Fruit fly (Drosophila melanogaster) whole organism, embryonic: Measurements from ENCODE around the gene CG9992.

Experiments used
- Bteb2 ChIP-seq: fragments of 200-800 bp; sonication (Bioruptor generic); optimal IDR thresholded peaks from 2 replicates; lab custom pipeline; 2016; ENCODE audit warnings: missing biosample characterization, missing genetic modification characterization
- CG10543 ChIP-seq: fragments of 200-800 bp; sonication (Bioruptor generic); optimal IDR thresholded peaks from 3 replicates; lab custom pipeline; 2017; ENCODE audit warnings: missing biosample characterization, mild to moderate bottlenecking, missing genetic modification characterization, moderate library complexity
- CG14050 ChIP-seq: fragments of 200-800 bp; sonication (Bioruptor generic); IDR thresholded peaks from 3 replicates; pipeline ENCODE4 v1.3.6; 2022; ENCODE audit warnings: missing biosample characterization, missing genetic modification characterization
- CG14965 ChIP-seq: fragments of 200-800 bp; sonication (Bioruptor generic); optimal IDR thresholded peaks from 2 replicates; lab custom pipeline; 2016; ENCODE audit warnings: missing biosample characterization, missing genetic modification characterization, borderline replicate concordance
- CG1529 ChIP-seq: fragments of 200-800 bp; sonication (Bioruptor generic); optimal IDR thresholded peaks from 3 replicates; lab custom pipeline; 2018; ENCODE audit warnings: missing biosample characterization, missing genetic modification characterization
- CG15601 ChIP-seq: fragments of 200-800 bp; sonication (Bioruptor generic); optimal IDR thresholded peaks from 3 replicates; lab custom pipeline; 2019; ENCODE audit warnings: missing biosample characterization, mild to moderate bottlenecking, missing genetic modification characterization, moderate library complexity
- CG1602 ChIP-seq: fragments of 200-800 bp; sonication (Bioruptor generic); optimal IDR thresholded peaks from 3 replicates; lab custom pipeline; 2016; ENCODE audit warnings: missing biosample characterization, missing genetic modification characterization
- CG17361 ChIP-seq: fragments of 200-800 bp; sonication (Bioruptor generic); IDR thresholded peaks from 3 replicates; pipeline ENCODE4 v1.3.6; 2022; ENCODE audit warnings: missing biosample characterization, missing genetic modification characterization
- CG17385 ChIP-seq: fragments of 200-800 bp; sonication (Bioruptor generic); optimal IDR thresholded peaks from 3 replicates; lab custom pipeline; 2018; ENCODE audit warnings: missing biosample characterization, mild to moderate bottlenecking, missing genetic modification characterization
- CG18764 ChIP-seq: fragments of 200-800 bp; sonication (Bioruptor generic); optimal IDR thresholded peaks from 3 replicates; lab custom pipeline; 2016; ENCODE audit warnings: missing biosample characterization, missing genetic modification characterization
- CG31441 ChIP-seq: fragments of 200-800 bp; sonication (Bioruptor generic); IDR thresholded peaks from 2 replicates; pipeline ENCODE4 v1.3.6; 2022; ENCODE audit warnings: missing biosample characterization, missing genetic modification characterization
- CG3407 ChIP-seq: fragments of 200-800 bp; sonication (Bioruptor generic); optimal IDR thresholded peaks from 2 replicates; lab custom pipeline; 2018; ENCODE audit warnings: missing biosample characterization, mild to moderate bottlenecking, missing genetic modification characterization
- CG4424 ChIP-seq: fragments of 200-800 bp; sonication (Bioruptor generic); optimal IDR thresholded peaks from 3 replicates; lab custom pipeline; 2016; ENCODE audit warnings: missing biosample characterization, missing genetic modification characterization
- CG8281 ChIP-seq: fragments of 200-800 bp; sonication (Bioruptor generic); optimal IDR thresholded peaks from 2 replicates; lab custom pipeline; 2018; ENCODE audit warnings: missing biosample characterization, mild to moderate bottlenecking, missing genetic modification characterization, moderate library complexity
- CG9797 ChIP-seq: fragments of 200-800 bp; sonication (Bioruptor generic); optimal IDR thresholded peaks from 3 replicates; lab custom pipeline; 2018; ENCODE audit warnings: missing biosample characterization, mild to moderate bottlenecking, missing genetic modification characterization
- CG9932 ChIP-seq: fragments of 200-800 bp; sonication (Bioruptor generic); IDR thresholded peaks from 2 replicates; pipeline ENCODE4 v1.3.6; 2022; ENCODE audit warnings: missing biosample characterization, missing genetic modification characterization
- Dll ChIP-seq: fragments of 200-800 bp; sonication (Bioruptor generic); IDR thresholded peaks from 4 replicates; pipeline ENCODE4 v1.3.6; 2022; ENCODE audit warnings: missing biosample characterization, missing genetic modification characterization; ENCODE audit not compliant: partially characterized antibody
- E2f2 ChIP-seq: fragments of 200-800 bp; sonication (Bioruptor generic); IDR thresholded peaks from 2 replicates; pipeline ENCODE4 v1.3.6; 2022; ENCODE audit warnings: missing biosample characterization, missing genetic modification characterization
- Ets97D ChIP-seq: fragments of 200-800 bp; sonication (Bioruptor generic); optimal IDR thresholded peaks from 3 replicates; lab custom pipeline; 2016; ENCODE audit warnings: missing biosample characterization, missing genetic modification characterization
- Gsc ChIP-seq: fragments of 200-800 bp; sonication (Bioruptor generic); IDR thresholded peaks from 2 replicates; pipeline ENCODE4 v1.3.6; 2022; ENCODE audit warnings: missing biosample characterization, missing genetic modification characterization
- H2.0 ChIP-seq: fragments of 200-800 bp; sonication (Bioruptor generic); IDR thresholded peaks from 2 replicates; pipeline ENCODE4 v1.3.6; 2022; ENCODE audit warnings: missing biosample characterization, missing genetic modification characterization
- HmgD ChIP-seq: fragments of 200-800 bp; sonication (Bioruptor generic); optimal IDR thresholded peaks from 3 replicates; lab custom pipeline; 2016; ENCODE audit warnings: missing biosample characterization, missing genetic modification characterization
- Hr51 ChIP-seq, 2 experiments: fragments of 200-800 bp; sonication (Bioruptor generic); optimal IDR thresholded peaks; 2 replicates in 1 of 2; 3 replicates in 1 of 2; lab custom pipeline; 2016 to 2018; ENCODE audit warnings: missing biosample characterization in 2 of 2, missing genetic modification characterization in 2 of 2, mild to moderate bottlenecking in 1 of 2, moderate library complexity in 1 of 2
- Hsf ChIP-seq: fragments of 200-800 bp; sonication (Bioruptor generic); optimal IDR thresholded peaks from 3 replicates; lab custom pipeline; 2016; ENCODE audit warnings: missing biosample characterization, missing genetic modification characterization
- Lhr ChIP-seq: fragments of 200-800 bp; sonication (Bioruptor generic); optimal IDR thresholded peaks from 3 replicates; lab custom pipeline; 2017; ENCODE audit warnings: mild to moderate bottlenecking, missing biosample characterization, missing genetic modification reagents, missing genetic modification characterization
- NK7.1 ChIP-seq: fragments of 200-800 bp; sonication (Bioruptor generic); optimal IDR thresholded peaks from 3 replicates; lab custom pipeline; 2016; ENCODE audit warnings: missing biosample characterization, missing genetic modification characterization
- NfI ChIP-seq: fragments of 200-800 bp; sonication (Bioruptor generic); optimal IDR thresholded peaks from 3 replicates; lab custom pipeline; 2018; ENCODE audit warnings: missing biosample characterization, mild to moderate bottlenecking, missing genetic modification characterization, moderate library complexity
- Oaz ChIP-seq: fragments of 200-800 bp; sonication (Bioruptor generic); IDR thresholded peaks from 2 replicates; pipeline ENCODE4 v1.3.6; 2022; ENCODE audit warnings: missing biosample characterization, missing genetic modification characterization
- Ravus ChIP-seq: fragments of 200-800 bp; sonication (Bioruptor generic); IDR thresholded peaks from 2 replicates; pipeline ENCODE4 v1.3.6; 2022; ENCODE audit warnings: missing biosample characterization, missing genetic modification characterization
- Rx ChIP-seq: fragments of 200-800 bp; sonication (Bioruptor generic); IDR thresholded peaks from 2 replicates; pipeline ENCODE4 v1.3.6; 2022; ENCODE audit warnings: missing biosample characterization, missing genetic modification characterization
- Scr ChIP-seq: fragments of 200-800 bp; sonication (Bioruptor generic); IDR thresholded peaks from 2 replicates; pipeline ENCODE4 v1.3.6; 2022; ENCODE audit warnings: missing biosample characterization, missing genetic modification characterization; ENCODE audit not compliant: partially characterized antibody
- ap ChIP-seq: fragments of 200-800 bp; sonication (Bioruptor generic); IDR thresholded peaks from 2 replicates; pipeline ENCODE4 v1.3.6; 2022; ENCODE audit warnings: missing biosample characterization, missing genetic modification characterization
- bsh ChIP-seq, 2 experiments: fragments of 200-800 bp; sonication (Bioruptor generic); optimal IDR thresholded peaks; 2 replicates each; lab custom pipeline; 2017 to 2018; ENCODE audit warnings: mild to moderate bottlenecking in 2 of 2, missing biosample characterization in 2 of 2, missing genetic modification characterization in 2 of 2, moderate library complexity in 1 of 2
- cad ChIP-seq: fragments of >200 bp; optimal IDR thresholded peaks from 2 replicates; lab custom pipeline; 2017; ENCODE audit warnings: missing biosample characterization, missing genetic modification characterization
- gsb ChIP-seq: fragments of 200-800 bp; sonication (Bioruptor generic); IDR thresholded peaks from 2 replicates; pipeline ENCODE4 v1.3.6; 2022; ENCODE audit warnings: missing biosample characterization, missing genetic modification characterization
- ham ChIP-seq: fragments of 200-800 bp; sonication (Bioruptor generic); IDR thresholded peaks from 2 replicates; pipeline ENCODE4 v1.3.6; 2022; ENCODE audit warnings: missing biosample characterization, missing genetic modification characterization
- jumu ChIP-seq: fragments of 200-800 bp; sonication (Bioruptor generic); optimal IDR thresholded peaks from 3 replicates; lab custom pipeline; 2016; ENCODE audit warnings: missing biosample characterization, missing genetic modification characterization
- ken ChIP-seq: fragments of 200-800 bp; sonication (Bioruptor generic); IDR thresholded peaks from 3 replicates; pipeline ENCODE4 v1.3.6; 2022; ENCODE audit warnings: missing biosample characterization, missing genetic modification characterization
- lola ChIP-seq, 3 experiments: fragments of >200 bp in 2 of 3; fragments of 200-800 bp in 1 of 3; sonication (Bioruptor generic) in 1 of 3; optimal IDR thresholded peaks; 2 replicates each; lab custom pipeline; 2017 to 2019; ENCODE audit warnings: missing biosample characterization in 3 of 3, missing genetic modification characterization in 3 of 3, mild to moderate bottlenecking in 1 of 3, moderate library complexity in 1 of 3
- nau ChIP-seq: fragments of 200-800 bp; sonication (Bioruptor generic); optimal IDR thresholded peaks from 3 replicates; lab custom pipeline; 2017; ENCODE audit warnings: missing biosample characterization, mild to moderate bottlenecking, missing genetic modification characterization, missing genetic modification reagents
- pfk ChIP-seq: fragments of 200-800 bp; sonication (Bioruptor generic); optimal IDR thresholded peaks from 2 replicates; lab custom pipeline; 2018; ENCODE audit warnings: missing biosample characterization, mild to moderate bottlenecking, missing genetic modification characterization, moderate library complexity
- run ChIP-seq: fragments of 200-800 bp; sonication (Bioruptor generic); optimal IDR thresholded peaks from 3 replicates; lab custom pipeline; 2018; ENCODE audit warnings: missing biosample characterization, mild to moderate bottlenecking, missing genetic modification characterization
- salm ChIP-seq: fragments of 200-800 bp; sonication (Bioruptor generic); optimal IDR thresholded peaks from 2 replicates; lab custom pipeline; 2018; ENCODE audit warnings: missing biosample characterization, mild to moderate bottlenecking, missing genetic modification characterization
- schlank ChIP-seq: fragments of 200-800 bp; sonication (Bioruptor generic); optimal IDR thresholded peaks from 2 replicates; lab custom pipeline; 2018; ENCODE audit warnings: missing biosample characterization, mild to moderate bottlenecking, missing genetic modification characterization
- sisA ChIP-seq: fragments of 200-800 bp; sonication (Bioruptor generic); IDR thresholded peaks from 2 replicates; pipeline ENCODE4 v1.3.6; 2022; ENCODE audit warnings: missing biosample characterization, missing genetic modification characterization
- stc ChIP-seq: fragments of 200-800 bp; sonication (Bioruptor generic); IDR thresholded peaks from 2 replicates; pipeline ENCODE4 v1.3.6; 2022; ENCODE audit warnings: missing biosample characterization, missing genetic modification characterization
- tup ChIP-seq: fragments of 200-800 bp; sonication (Bioruptor generic); optimal IDR thresholded peaks from 2 replicates; lab custom pipeline; 2016; ENCODE audit warnings: missing biosample characterization, mild to moderate bottlenecking, missing genetic modification characterization, moderate library complexity
- wek ChIP-seq: fragments of 200-800 bp; sonication (Bioruptor generic); optimal IDR thresholded peaks from 3 replicates; lab custom pipeline; 2018; ENCODE audit warnings: missing biosample characterization, mild to moderate bottlenecking, missing genetic modification characterization, moderate library complexity
- zen ChIP-seq: fragments of 200-800 bp; sonication (Bioruptor generic); optimal IDR thresholded peaks from 3 replicates; lab custom pipeline; 2018; ENCODE audit warnings: missing biosample characterization, mild to moderate bottlenecking, missing genetic modification characterization, moderate library complexity

Gene CG9992

DNA sequence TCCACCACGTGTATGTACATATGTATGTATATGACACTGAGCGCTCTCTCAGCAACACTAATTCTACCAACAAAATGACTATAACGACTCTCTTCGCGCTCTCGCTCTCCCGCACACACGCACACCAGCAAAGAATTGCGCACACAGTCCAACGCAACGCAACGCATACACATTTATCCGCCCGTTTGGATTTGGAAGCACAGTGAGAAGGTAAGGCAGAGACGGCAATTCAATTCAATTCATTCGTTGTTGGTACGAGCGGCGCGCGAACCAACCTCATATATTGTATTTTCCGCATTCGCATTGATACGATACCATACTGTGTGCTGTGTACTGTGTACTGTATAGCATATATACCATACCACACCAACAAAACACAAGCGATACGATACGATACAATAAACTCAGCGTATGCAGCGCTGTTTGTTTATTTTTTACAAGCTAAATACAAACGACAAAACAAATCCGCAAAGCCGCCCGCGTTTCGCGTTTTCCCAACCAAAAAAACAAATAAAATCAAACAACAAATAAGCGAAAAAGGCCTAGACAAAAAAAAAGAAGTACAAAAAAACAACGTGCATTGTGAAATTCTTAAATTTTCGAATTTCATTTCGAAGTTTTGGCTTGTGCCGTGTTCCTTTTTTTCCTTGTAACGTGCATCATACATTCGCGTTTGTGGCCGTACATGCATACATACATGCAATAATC is 51.1 kb downstream of the CG9992 start, which contains the start of the genes CG9921 and Dsp1 (continued):
- TF ChIP-seq sisA (no peak), E2f2 (GFP tag; lab: Robert Waterston, UW) (no peak), tup (GFP tag; lab: Kevin White, UChicago) (no peak), HmgD (GFP tag; lab: Kevin White, UChicago) (no peak), zen (no peak), CG31441 (GFP tag; lab: Robert Waterston, UW) (no peak), bsh (GFP tag; optimal IDR thresholded peaks at IDR 0.05; lab: Kevin White, UChicago) (no peak), CG9797 (GFP tag; lab: Kevin White, UChicago) (no peak), CG18764 (GFP tag; lab: Kevin White, UChicago) (no peak), schlank (tag; lab: Kevin White, UChicago) (peak; percentile 31), Bteb2 (GFP tag; lab: Kevin White, UChicago) (no peak), gsb (GFP tag; lab: Robert Waterston, UW) (no peak), CG14050 (GFP tag; lab: Robert Waterston, UW) (no peak), lola (GFP tag; optimal IDR thresholded peaks at IDR 0.05; lab: Kevin White, UChicago) (peak in 1 of 3 experiments; percentile 44), CG10543 (GFP tag; lab: Kevin White, UChicago) (peak; percentile 49), ham (GFP tag; lab: Robert Waterston, UW) (no peak), cad (GFP tag; lab: Kevin White, UChicago) (peak; percentile 27), CG1529 (GFP tag; lab: Kevin White, UChicago) (no peak), CG17385 (GFP tag; lab: Kevin White, UChicago) (no peak), ap (GFP tag; lab: Robert Waterston, UW) (no peak), CG9932 (GFP tag; lab: Robert Waterston, UW) (peak; percentile 42), Oaz (GFP tag; lab: Robert Waterston, UW) (no peak), CG3407 (GFP tag; lab: Kevin White, UChicago) (no peak), pfk (GFP tag; lab: Kevin White, UChicago) (peak; percentile 63), wek (GFP tag; lab: Kevin White, UChicago) (peak; percentile 53), nau (no peak), stc (GFP tag; lab: Robert Waterston, UW) (no peak; the same call in 1 of the 2 replicates), Rx (GFP tag; lab: Robert Waterston, UW) (no peak), CG15601 (no peak), ken (GFP tag; lab: Robert Waterston, UW) (no peak), CG14965 (GFP tag; lab: Kevin White, UChicago) (no peak), CG17361 (GFP tag; lab: Robert Waterston, UW) (no peak), Dll (no peak)
- TF ChIP-seq, all 482 proteins: peak for 81

DNA sequence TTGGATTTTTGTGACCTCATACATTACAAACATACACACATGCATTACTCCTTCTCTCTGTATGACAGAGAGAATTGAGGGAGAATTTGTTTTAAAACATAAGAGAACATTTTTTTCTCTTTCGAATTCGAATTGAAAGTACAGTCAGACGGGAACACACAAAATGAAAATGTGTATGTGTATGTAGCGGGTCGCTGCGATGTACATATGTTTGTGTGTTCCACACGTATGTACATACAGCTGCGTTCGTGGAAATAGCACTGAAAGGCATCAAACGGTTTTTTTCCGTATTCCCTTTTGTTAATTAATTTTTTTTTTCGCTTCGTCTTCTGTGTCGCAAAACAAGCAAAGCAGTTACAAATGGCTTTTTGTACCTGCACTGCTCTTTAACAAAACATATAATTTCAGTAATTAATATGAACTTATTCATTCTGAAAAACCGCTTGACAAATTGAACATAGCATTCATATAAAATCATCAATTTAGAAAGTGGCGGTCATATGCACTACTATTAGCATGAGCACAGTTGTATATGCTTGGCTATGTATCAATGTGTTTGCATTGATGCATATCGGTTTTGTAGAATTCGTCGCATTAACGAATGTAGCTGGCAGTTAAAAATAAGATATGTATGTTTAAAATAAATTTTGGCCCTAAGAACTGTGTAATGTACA is 52.0 kb downstream of the CG9992 start:
- TF ChIP-seq Hr51 (GFP tag; optimal IDR thresholded peaks at IDR 0.05; lab: Kevin White, UChicago) (peak; percentile 95 to 97), H2.0 (GFP tag; lab: Robert Waterston, UW) (peak; percentile 79), CG8281 (tag; lab: Kevin White, UChicago) (peak; percentile 91), Gsc (no peak), NfI (GFP tag; lab: Kevin White, UChicago) (peak; percentile 96), jumu (GFP tag; lab: Kevin White, UChicago) (peak; percentile 95), CG4424 (GFP tag; lab: Kevin White, UChicago) (peak; percentile 93), Scr (GFP tag; lab: Robert Waterston, UW) (no peak), Ets97D (GFP tag; lab: Kevin White, UChicago) (peak; percentile 80), Lhr (GFP tag; lab: Kevin White, UChicago) (peak; percentile 86), CG1602 (GFP tag; lab: Kevin White, UChicago) (peak; percentile 91), salm (tag; lab: Kevin White, UChicago) (peak; percentile 94), NK7.1 (peak; percentile 94), bsh (GFP tag; optimal IDR thresholded peaks at IDR 0.05; lab: Kevin White, UChicago) (peak; percentile 92 to 97), Hsf (GFP tag; lab: Kevin White, UChicago) (peak; percentile 96), run (peak; percentile 95), Ravus (GFP tag; lab: Robert Waterston, UW) (peak; percentile 70)
